Fruit fly (Drosophila melanogaster): ENCODE data around the gene Pmi.

Pmi gene

dm6 chr3L:5751740-5752579 is 27.9 kb upstream of the Pmi start, which contains the start of gene DnaJ-1:
Gene DnaJ-1 (minus strand): TSS chr3L:5752189.
- TF ChIP-seq CG10631 (GFP tag; optimal IDR thresholded peaks at IDR 0.05) (peak; percentile 18), Sox102F (GFP tag; optimal IDR thresholded peaks at IDR 0.05) (peak; percentile 54), eg (GFP tag; IDR thresholded peaks at IDR 0.05) (peak; percentile 33; the same call in 1 of the 3 replicates), Hr4 (GFP tag; optimal IDR thresholded peaks at IDR 0.05) (no peak), fkh (GFP tag; optimal IDR thresholded peaks at IDR 0.05) (peak; percentile 31), CG6854 (GFP tag; optimal IDR thresholded peaks at IDR 0.05) (peak; percentile 82), CG11902 (GFP tag; optimal IDR thresholded peaks at IDR 0.05) (no peak), CG6792 (GFP tag; optimal IDR thresholded peaks at IDR 0.05) (peak; percentile 18), svp (GFP tag) (peak; percentile 75), cyc (GFP tag; optimal IDR thresholded peaks at IDR 0.05) (no peak), Sox14 (GFP tag; optimal IDR thresholded peaks at IDR 0.05) (peak; percentile 61), dsx (GFP tag; optimal IDR thresholded peaks at IDR 0.05; ENCODE audit: poor library complexity, severe bottlenecking) (peak; percentile 64), CG15336 (GFP tag; IDR thresholded peaks at IDR 0.05) (no peak), topi (GFP tag; optimal IDR thresholded peaks at IDR 0.05) (peak; percentile 38), CG9139 (GFP tag; optimal IDR thresholded peaks at IDR 0.05) (peak; percentile 52), CG16779 (tag; optimal IDR thresholded peaks at IDR 0.05) (peak; percentile 52), CG1621 (tag; optimal IDR thresholded peaks at IDR 0.05) (peak; percentile 32), CG6808 (GFP tag; optimal IDR thresholded peaks at IDR 0.05) (peak; percentile 55), Smox (GFP tag; optimal IDR thresholded peaks at IDR 0.05) (no peak), ss (GFP tag; optimal IDR thresholded peaks at IDR 0.05) (peak; percentile 69 to 84), achi (GFP tag; optimal IDR thresholded peaks at IDR 0.05) (peak; percentile 15), CG31627 (GFP tag; optimal IDR thresholded peaks at IDR 0.05) (peak; percentile 37), Blimp-1 (GFP tag; optimal IDR thresholded peaks at IDR 0.05) (no peak), Eip78C (GFP tag) (peak; percentile 83), Eip75B (GFP tag; optimal IDR thresholded peaks at IDR 0.05) (peak; percentile 36), vri (GFP tag; optimal IDR thresholded peaks at IDR 0.05) (peak; percentile 64), lz (GFP tag; optimal IDR thresholded peaks at IDR 0.05) (peak; percentile 6), esn (GFP tag; optimal IDR thresholded peaks at IDR 0.05) (peak; percentile 29)

dm6 chr3L:5752903-5753604 is 26.8 kb upstream of the Pmi start, which contains the start of gene Usp47:
Gene Usp47 (plus strand): TSS chr3L:5752973.
- peak; percentile 54 for TF ChIP-seq Eip78C (GFP tag)
- TF ChIP-seq dsx (GFP tag; optimal IDR thresholded peaks at IDR 0.05; ENCODE audit: poor library complexity, severe bottlenecking): no peak
- TF ChIP-seq Sox15 (GFP tag; optimal IDR thresholded peaks at IDR 0.05): no peak
- no peak for TF ChIP-seq Hr39 (GFP tag; optimal IDR thresholded peaks at IDR 0.05)
- TF ChIP-seq CG3919 (GFP tag; optimal IDR thresholded peaks at IDR 0.05): no peak
- TF ChIP-seq CG8319 (GFP tag; optimal IDR thresholded peaks at IDR 0.05): no peak
- no peak for TF ChIP-seq CG3032 (tag; optimal IDR thresholded peaks at IDR 0.05)
- peak; percentile 26 for TF ChIP-seq Sox14 (GFP tag; optimal IDR thresholded peaks at IDR 0.05)
- TF ChIP-seq CG32006 (GFP tag; optimal IDR thresholded peaks at IDR 0.05): no peak
- TF ChIP-seq CG10669 (GFP tag; optimal IDR thresholded peaks at IDR 0.05): no peak
- no peak for TF ChIP-seq CG6276 (GFP tag; optimal IDR thresholded peaks at IDR 0.05)
- no peak for TF ChIP-seq Lpt (GFP tag; optimal IDR thresholded peaks at IDR 0.05)
- TF ChIP-seq CG8119 (GFP tag; IDR thresholded peaks at IDR 0.05): 0 out of 3 replicates have a peak, but pooled peaks have one; percentile 38
- TF ChIP-seq vri (GFP tag; optimal IDR thresholded peaks at IDR 0.05): peak; percentile 51
- TF ChIP-seq Sox102F (GFP tag; optimal IDR thresholded peaks at IDR 0.05): no peak
- no peak for TF ChIP-seq salr (GFP tag; optimal IDR thresholded peaks at IDR 0.05)
- TF ChIP-seq CG1621 (tag; optimal IDR thresholded peaks at IDR 0.05): peak; percentile 33
- TF ChIP-seq CG6163 (GFP tag; IDR thresholded peaks at IDR 0.05): no peak
- TF ChIP-seq Smox (GFP tag; optimal IDR thresholded peaks at IDR 0.05): no peak
- TF ChIP-seq Ets21C (GFP tag; optimal IDR thresholded peaks at IDR 0.05): no peak
- no peak for TF ChIP-seq OdsH (GFP tag; optimal IDR thresholded peaks at IDR 0.05)
- TF ChIP-seq topi (GFP tag; optimal IDR thresholded peaks at IDR 0.05): no peak
- no peak for TF ChIP-seq CG11762 (GFP tag; optimal IDR thresholded peaks at IDR 0.05; ENCODE audit: insufficient read depth)
- no peak for TF ChIP-seq Hr4 (GFP tag; optimal IDR thresholded peaks at IDR 0.05)
- no peak for TF ChIP-seq spab (GFP tag; optimal IDR thresholded peaks at IDR 0.05)
- TF ChIP-seq Blimp-1 (GFP tag; optimal IDR thresholded peaks at IDR 0.05): no peak
- no peak for TF ChIP-seq achi (GFP tag; optimal IDR thresholded peaks at IDR 0.05)
- peak; percentile 43 to 53 for TF ChIP-seq ss (GFP tag; optimal IDR thresholded peaks at IDR 0.05)
- TF ChIP-seq fd59A (GFP tag; optimal IDR thresholded peaks at IDR 0.05): no peak
- TF ChIP-seq CG6808 (GFP tag; optimal IDR thresholded peaks at IDR 0.05): peak; percentile 38

All from whole organism, prepupa.